Fruit fly (Drosophila melanogaster) whole organism, pupa: ENCODE results near the gene CG15143.

ENCODE experiments used
- CG17806 ChIP-seq: fragments of 200-800 bp; sonication (Bioruptor generic); optimal IDR thresholded peaks from 2 replicates; lab custom pipeline; 2018; ENCODE audit warnings: missing biosample characterization, mild to moderate bottlenecking, missing genetic modification characterization, moderate library complexity
- CG34367 ChIP-seq: fragments of 200-800 bp; sonication (Bioruptor generic); optimal IDR thresholded peaks from 2 replicates; lab custom pipeline; 2018; ENCODE audit warnings: missing biosample characterization, mild to moderate bottlenecking, missing genetic modification characterization
- CG4496 ChIP-seq: fragments of 200-800 bp; sonication (Bioruptor generic); IDR thresholded peaks from 3 replicates; pipeline ENCODE4 v1.3.6; 2022; ENCODE audit warnings: missing biosample characterization, missing genetic modification characterization
- CG9948 ChIP-seq: fragments of 200-800 bp; sonication (Bioruptor generic); optimal IDR thresholded peaks from 2 replicates; lab custom pipeline; 2018; ENCODE audit warnings: missing biosample characterization, mild to moderate bottlenecking, missing genetic modification characterization, moderate library complexity
- EcR ChIP-seq: fragments of 200-800 bp; sonication (Bioruptor generic); optimal IDR thresholded peaks from 3 replicates; lab custom pipeline; 2019; ENCODE audit warnings: missing biosample characterization, missing genetic modification characterization, mild to moderate bottlenecking, moderate library complexity, missing genetic modification reagents
- Ets98B ChIP-seq: fragments of 200-800 bp; sonication (Bioruptor generic); IDR thresholded peaks from 2 replicates; pipeline ENCODE4 v1.3.6; 2022; ENCODE audit warnings: missing biosample characterization, missing genetic modification characterization
- Pif1A ChIP-seq: fragments of 200-800 bp; sonication (Bioruptor generic); optimal IDR thresholded peaks from 3 replicates; lab custom pipeline; 2016; ENCODE audit warnings: missing biosample characterization, missing genetic modification characterization
- Snoo ChIP-seq: fragments of 200-800 bp; sonication (Bioruptor generic); optimal IDR thresholded peaks from 3 replicates; lab custom pipeline; 2017; ENCODE audit warnings: missing biosample characterization, mild to moderate bottlenecking, missing genetic modification characterization, inconsistent platforms
- fd96Ca ChIP-seq: fragments of 200-800 bp; sonication (Bioruptor generic); IDR thresholded peaks from 3 replicates; pipeline ENCODE4 v1.3.6; 2022; ENCODE audit warnings: missing biosample characterization, missing genetic modification characterization
- gl ChIP-seq: fragments of 200-800 bp; sonication (Bioruptor generic); optimal IDR thresholded peaks from 2 replicates; lab custom pipeline; 2018; ENCODE audit warnings: missing biosample characterization, mild to moderate bottlenecking, missing genetic modification characterization

DNA sequence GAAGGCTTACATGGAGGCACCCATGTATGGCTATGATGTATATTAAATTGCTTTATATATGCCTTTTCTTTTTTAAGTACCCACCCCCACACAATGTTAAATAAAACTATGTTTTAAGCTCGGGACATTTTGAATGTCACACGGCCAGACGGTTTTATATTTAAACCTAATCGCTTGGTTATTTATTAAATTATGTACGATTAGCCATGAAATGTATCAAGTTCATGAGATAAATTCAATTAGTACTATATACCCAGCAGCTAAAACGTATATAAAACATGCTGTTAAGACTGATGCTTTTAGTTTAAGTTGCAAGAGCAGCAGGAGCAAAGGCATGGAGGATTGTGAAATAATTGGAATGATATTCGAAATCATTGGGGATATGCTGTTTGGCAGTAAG, 38.9 kb downstream of the CG15143 start, which contains the start of the genes CG43221 and CG43645:
- TF ChIP-seq CG34367 (tag; lab: Kevin White, UChicago) (no peak), CG17806 (tag; lab: Kevin White, UChicago) (no peak), fd96Ca (GFP tag; lab: Robert Waterston, UW) (no peak), Snoo (tag; lab: Kevin White, UChicago) (no peak), CG4496 (no peak), EcR (no peak), gl (no peak), Pif1A (GFP tag; lab: Kevin White, UChicago) (no peak), Ets98B (GFP tag; lab: Robert Waterston, UW) (no peak), CG9948 (no peak)
